Worm (Caenorhabditis elegans): ENCODE data around the gene nspg-4.
A peak's percentile ranks its signal among the peaks of the same experiment; 100 is the strongest.

nspg-4 gene

DNA sequence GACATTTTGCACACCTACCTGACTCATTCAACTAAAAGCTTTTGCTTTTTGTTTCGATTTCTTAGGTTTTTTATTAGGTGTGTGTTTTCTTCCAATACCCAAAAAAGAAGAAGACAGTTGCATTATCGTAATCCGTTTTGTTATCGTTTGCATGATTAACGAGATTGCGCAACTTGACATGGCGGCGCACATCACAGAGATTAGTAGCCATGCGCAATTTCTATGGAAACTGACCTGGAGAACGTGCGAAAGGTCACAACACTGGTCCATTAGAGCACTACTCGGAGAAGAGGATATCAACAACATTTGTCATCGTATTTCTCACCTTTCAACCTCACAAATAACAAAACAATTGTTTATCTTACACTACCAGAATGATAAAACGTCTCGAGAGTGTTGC lies 33.4 kb downstream of the nspg-4 start:
- no peak for TF ChIP-seq med-1 (GFP tag; optimal IDR thresholded peaks at IDR 0.05; ENCODE audit: insufficient read depth)
- no peak for TF ChIP-seq ztf-29 (GFP tag; IDR thresholded peaks at IDR 0.05)
- no peak for TF ChIP-seq cog-1 (tag; optimal IDR thresholded peaks at IDR 0.05)
- no peak for TF ChIP-seq T22C8.4 (GFP tag; IDR thresholded peaks at IDR 0.05)
- TF ChIP-seq tab-1 (GFP tag; IDR thresholded peaks at IDR 0.05) = no peak
- no peak for TF ChIP-seq flt-1 (GFP tag; IDR thresholded peaks at IDR 0.05)
- no peak for TF ChIP-seq klf-2 (GFP tag; conservative IDR thresholded peaks at IDR 0.05)
- TF ChIP-seq ref-1 (GFP tag; conservative IDR thresholded peaks at IDR 0.05) = no peak
- no peak for TF ChIP-seq ztf-23 (GFP tag; IDR thresholded peaks at IDR 0.05)

DNA sequence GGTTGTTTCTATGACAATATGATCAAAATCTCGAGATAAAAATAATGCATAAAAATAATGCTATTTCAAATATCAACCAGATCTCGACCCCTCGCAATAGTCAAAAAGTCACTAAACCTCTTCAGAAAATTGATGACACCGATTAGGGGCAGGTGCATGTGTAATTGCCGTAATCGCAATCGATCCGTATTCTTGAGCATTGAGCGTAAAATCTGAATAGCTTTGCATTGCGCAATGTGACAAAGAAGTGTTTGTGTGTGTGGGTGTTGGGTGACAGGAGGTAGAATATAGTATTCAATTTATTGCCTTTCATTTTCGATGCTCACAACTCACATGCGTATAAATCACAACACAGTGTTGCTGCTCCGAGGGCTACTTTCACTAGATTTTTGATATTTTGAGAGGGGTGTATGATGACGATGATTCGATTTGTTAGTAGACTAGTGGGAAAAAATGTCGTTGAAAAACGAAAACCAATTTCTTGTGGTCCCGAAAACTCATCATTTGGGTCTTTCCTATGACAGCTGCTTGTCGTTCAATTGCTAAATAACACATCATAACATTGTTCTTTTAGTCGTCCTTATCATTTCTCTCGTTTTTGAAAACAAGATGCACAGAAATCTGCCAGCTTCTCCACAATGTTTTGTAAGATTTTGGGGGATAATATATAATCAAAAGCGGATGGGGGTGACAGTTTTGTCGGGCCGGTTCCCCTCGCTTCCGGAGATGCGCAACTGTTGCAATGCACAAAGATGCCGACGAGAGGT lies 34.1 kb downstream of the nspg-4 start:
- TF ChIP-seq tab-1 (GFP tag; IDR thresholded peaks at IDR 0.05) (no peak), ref-1 (GFP tag; conservative IDR thresholded peaks at IDR 0.05) (no peak), ztf-29 (GFP tag; IDR thresholded peaks at IDR 0.05) (no peak), klf-2 (GFP tag; conservative IDR thresholded peaks at IDR 0.05) (no peak), flt-1 (GFP tag; IDR thresholded peaks at IDR 0.05) (no peak), ztf-23 (GFP tag; IDR thresholded peaks at IDR 0.05) (no peak), med-1 (GFP tag; optimal IDR thresholded peaks at IDR 0.05; ENCODE audit: insufficient read depth) (no peak), T22C8.4 (GFP tag; IDR thresholded peaks at IDR 0.05) (no peak), cog-1 (tag; optimal IDR thresholded peaks at IDR 0.05) (no peak)

DNA sequence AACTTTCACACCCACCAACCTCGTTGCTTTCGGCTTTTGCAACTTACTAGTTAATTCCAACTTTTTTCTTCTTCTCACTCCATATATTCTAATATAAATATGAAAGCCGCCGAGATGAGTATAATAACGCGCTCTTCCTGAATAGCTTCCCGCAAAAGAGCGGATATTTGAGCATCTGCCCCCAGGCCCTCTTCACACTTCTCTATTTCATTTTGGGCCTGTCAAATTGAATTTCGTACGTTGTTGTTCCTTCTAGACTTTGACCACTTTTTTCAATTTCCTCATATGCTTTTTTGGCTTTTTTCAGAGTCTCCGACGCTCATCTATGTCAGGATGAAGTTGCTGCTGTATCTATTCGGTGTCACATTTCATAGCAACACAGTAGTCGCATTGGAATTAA lies 35.2 kb downstream of the nspg-4 start, which contains the start of gene ddr-2:
Gene ddr-2, plus strand, starts transcription at position 301 of the 400 bp plus-strand sequence.
- TF ChIP-seq flt-1 (GFP tag; IDR thresholded peaks at IDR 0.05) = no peak
- TF ChIP-seq tab-1 (GFP tag; IDR thresholded peaks at IDR 0.05) = no peak
- TF ChIP-seq cog-1 (tag; optimal IDR thresholded peaks at IDR 0.05) = no peak
- no peak for TF ChIP-seq ztf-23 (GFP tag; IDR thresholded peaks at IDR 0.05)
- TF ChIP-seq ref-1 (GFP tag; conservative IDR thresholded peaks at IDR 0.05) = no peak
- TF ChIP-seq med-1 (GFP tag; optimal IDR thresholded peaks at IDR 0.05; ENCODE audit: insufficient read depth) = no peak
- no peak for TF ChIP-seq T22C8.4 (GFP tag; IDR thresholded peaks at IDR 0.05)
- no peak for TF ChIP-seq ztf-29 (GFP tag; IDR thresholded peaks at IDR 0.05)
- TF ChIP-seq klf-2 (GFP tag; conservative IDR thresholded peaks at IDR 0.05) = no peak

DNA sequence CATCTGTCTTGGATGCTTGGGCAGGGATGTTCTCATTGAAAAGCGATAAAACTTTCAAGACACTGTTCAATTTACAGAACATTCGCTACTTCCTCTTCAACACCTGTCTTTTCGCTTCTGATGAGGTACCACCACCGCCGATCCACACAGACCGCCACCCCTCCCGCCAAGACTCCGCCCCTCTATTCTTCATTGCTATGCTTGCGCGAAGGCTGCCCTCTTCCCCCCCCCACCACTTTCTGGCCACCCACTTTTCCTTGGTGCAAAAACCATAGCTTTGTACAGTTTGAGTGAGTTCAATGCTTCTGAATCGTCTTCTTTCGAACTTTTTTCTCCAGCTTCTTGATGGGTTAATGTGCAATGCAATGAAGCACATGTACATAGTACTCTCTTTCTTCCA lies 36.3 kb downstream of the nspg-4 start:
- TF ChIP-seq T22C8.4 (GFP tag; IDR thresholded peaks at IDR 0.05) = no peak
- peak; percentile 64 for TF ChIP-seq flt-1 (GFP tag; IDR thresholded peaks at IDR 0.05)

DNA sequence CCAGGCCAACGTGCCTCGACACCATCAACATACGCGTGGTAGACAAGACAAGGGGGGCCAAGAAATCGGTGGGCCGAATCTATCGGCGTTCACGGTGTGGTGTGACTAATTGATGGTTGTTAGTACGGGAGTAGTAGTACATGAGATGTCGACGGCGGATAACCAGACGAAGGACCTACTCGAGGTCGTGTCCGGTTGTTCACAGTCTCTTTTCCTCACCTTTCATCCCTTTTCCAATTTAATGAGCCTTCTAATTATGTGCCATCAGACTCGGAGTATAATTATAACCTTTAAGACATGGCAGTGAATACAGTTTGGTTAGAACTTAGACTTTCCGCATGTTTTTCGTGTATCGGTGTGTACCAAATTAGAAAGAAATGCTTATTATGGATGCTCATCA lies 39.5 kb downstream of the nspg-4 start:
- TF ChIP-seq ztf-29 (GFP tag; IDR thresholded peaks at IDR 0.05) (no peak), cog-1 (tag; optimal IDR thresholded peaks at IDR 0.05) (no peak), T22C8.4 (GFP tag; IDR thresholded peaks at IDR 0.05) (no peak), klf-2 (GFP tag; conservative IDR thresholded peaks at IDR 0.05) (no peak), tab-1 (GFP tag; IDR thresholded peaks at IDR 0.05) (no peak), flt-1 (GFP tag; IDR thresholded peaks at IDR 0.05) (no peak), ref-1 (GFP tag; conservative IDR thresholded peaks at IDR 0.05) (no peak), med-1 (GFP tag; optimal IDR thresholded peaks at IDR 0.05; ENCODE audit: insufficient read depth) (no peak), ztf-23 (GFP tag; IDR thresholded peaks at IDR 0.05) (no peak)

DNA sequence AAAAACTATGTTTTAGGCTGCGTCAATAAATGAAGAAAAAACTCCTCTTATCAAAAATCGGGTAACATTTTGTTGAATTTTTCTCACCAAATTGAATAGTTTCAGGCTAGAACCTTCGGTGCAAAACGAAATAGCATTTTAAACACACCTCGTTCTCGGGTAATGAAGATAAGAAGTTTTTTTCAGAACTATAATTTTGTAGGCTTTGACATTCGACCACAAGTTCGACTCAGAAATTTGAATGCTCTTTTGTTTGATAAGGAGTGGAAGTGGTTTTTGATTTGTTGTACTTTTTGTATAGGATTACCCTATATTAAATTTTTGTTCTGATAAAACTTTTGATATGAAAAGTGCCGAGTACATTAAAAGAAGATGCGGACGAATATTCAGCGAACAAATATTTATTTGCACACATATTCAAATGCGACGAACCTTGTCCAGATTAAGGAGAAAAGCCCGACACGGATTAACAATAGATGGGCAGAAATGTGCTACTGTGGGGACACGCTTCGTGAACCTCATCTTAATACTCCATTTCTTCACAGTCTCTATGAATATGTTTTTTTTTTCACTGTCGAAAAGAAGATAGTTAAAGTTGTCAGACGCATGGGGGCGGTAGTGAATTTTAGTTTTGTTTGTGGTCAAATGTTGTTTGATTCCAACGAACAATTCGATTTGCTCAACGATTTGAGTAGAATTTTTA lies 43.5 kb downstream of the nspg-4 start:
- no peak for TF ChIP-seq ztf-23 (GFP tag; IDR thresholded peaks at IDR 0.05)
- no peak for TF ChIP-seq klf-2 (GFP tag; conservative IDR thresholded peaks at IDR 0.05)
- no peak for TF ChIP-seq med-1 (GFP tag; optimal IDR thresholded peaks at IDR 0.05; ENCODE audit: insufficient read depth)
- TF ChIP-seq ztf-29 (GFP tag; IDR thresholded peaks at IDR 0.05) = no peak
- TF ChIP-seq tab-1 (GFP tag; IDR thresholded peaks at IDR 0.05) = no peak
- TF ChIP-seq flt-1 (GFP tag; IDR thresholded peaks at IDR 0.05) = no peak
- no peak for TF ChIP-seq cog-1 (tag; optimal IDR thresholded peaks at IDR 0.05)
- no peak for TF ChIP-seq ref-1 (GFP tag; conservative IDR thresholded peaks at IDR 0.05)
- no peak for TF ChIP-seq T22C8.4 (GFP tag; IDR thresholded peaks at IDR 0.05)

DNA sequence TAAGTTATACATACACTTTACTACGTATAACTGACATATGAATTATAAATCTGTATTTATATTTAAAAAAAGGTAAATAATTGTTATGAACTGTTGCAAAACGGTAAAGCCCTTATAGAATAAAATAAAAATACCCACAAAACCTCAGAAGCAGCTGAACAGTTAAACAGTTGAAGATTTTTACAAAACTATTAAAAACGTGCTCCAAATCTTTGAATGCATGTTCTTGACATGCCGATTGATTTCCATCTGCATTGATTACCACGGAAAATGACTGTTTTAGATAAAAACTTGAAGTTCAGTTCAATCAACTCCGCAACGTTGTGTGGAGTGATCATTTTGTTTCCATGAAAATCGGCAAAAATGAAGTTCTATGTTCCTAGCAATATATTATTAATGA lies 46.1 kb downstream of the nspg-4 start, which contains the start of gene F11D5.7:
Gene F11D5.7, plus strand, starts transcription at position 301 of the 400 bp plus-strand sequence.
- TF ChIP-seq ztf-29 (GFP tag; IDR thresholded peaks at IDR 0.05) = no peak
- TF ChIP-seq T22C8.4 (GFP tag; IDR thresholded peaks at IDR 0.05) = no peak
- TF ChIP-seq ztf-23 (GFP tag; IDR thresholded peaks at IDR 0.05) = no peak
- no peak for TF ChIP-seq cog-1 (tag; optimal IDR thresholded peaks at IDR 0.05)
- no peak for TF ChIP-seq med-1 (GFP tag; optimal IDR thresholded peaks at IDR 0.05; ENCODE audit: insufficient read depth)
- TF ChIP-seq ref-1 (GFP tag; conservative IDR thresholded peaks at IDR 0.05) = no peak
- no peak for TF ChIP-seq tab-1 (GFP tag; IDR thresholded peaks at IDR 0.05)
- TF ChIP-seq flt-1 (GFP tag; IDR thresholded peaks at IDR 0.05) = no peak
- no peak for TF ChIP-seq klf-2 (GFP tag; conservative IDR thresholded peaks at IDR 0.05)

DNA sequence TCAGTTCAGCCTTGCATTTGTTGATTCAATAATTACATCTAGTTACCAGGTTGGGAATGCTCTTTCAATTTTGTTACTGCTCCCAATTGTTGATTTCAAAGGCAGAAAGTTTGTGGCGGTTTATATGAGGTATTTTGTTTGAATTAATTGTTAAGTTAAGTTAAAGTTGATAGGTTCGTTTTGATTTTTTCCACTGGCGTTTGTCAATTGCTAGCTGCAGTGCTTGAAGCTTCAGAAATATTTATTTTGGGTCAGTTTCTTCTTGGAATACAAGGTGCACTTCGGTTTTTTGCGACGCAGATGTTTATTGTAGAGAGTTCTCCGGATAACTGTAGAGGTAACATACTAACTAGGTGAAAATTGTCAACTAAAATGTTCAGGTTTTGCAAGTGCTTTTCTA lies 48.4 kb downstream of the nspg-4 start, which contains the start of gene F11D5.5:
Gene F11D5.5, plus strand, starts transcription at position 301 of the 400 bp plus-strand sequence.
- TF ChIP-seq cog-1 (tag; optimal IDR thresholded peaks at IDR 0.05) (no peak), tab-1 (GFP tag; IDR thresholded peaks at IDR 0.05) (no peak), med-1 (GFP tag; optimal IDR thresholded peaks at IDR 0.05; ENCODE audit: insufficient read depth) (no peak)

DNA sequence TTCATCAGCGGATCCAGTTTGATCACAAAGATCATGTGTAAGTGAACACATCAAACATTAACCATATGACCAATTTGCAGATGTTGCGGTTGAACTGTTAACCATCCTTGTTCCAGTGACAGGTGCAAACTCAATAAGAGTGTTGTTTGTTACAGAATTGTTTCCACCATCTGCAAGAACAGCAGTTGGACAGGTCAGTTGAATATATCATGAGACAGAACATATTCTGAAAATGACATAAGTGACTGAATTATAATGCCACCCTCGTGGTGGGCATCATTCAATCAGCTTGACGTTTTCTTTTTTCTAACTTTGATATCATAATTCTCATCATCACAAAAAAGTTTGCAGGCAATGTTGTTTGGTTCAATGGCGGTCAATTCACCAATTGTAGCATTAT lies 49.6 kb downstream of the nspg-4 start:
- TF ChIP-seq T22C8.4 (GFP tag; IDR thresholded peaks at IDR 0.05) (no peak), ref-1 (GFP tag; conservative IDR thresholded peaks at IDR 0.05) (no peak), ztf-23 (GFP tag; IDR thresholded peaks at IDR 0.05) (no peak), flt-1 (GFP tag; IDR thresholded peaks at IDR 0.05) (no peak)

Data from whole organism, midembryonic.